Worm (Caenorhabditis elegans) whole organism, mixed stage, embryonic: ENCODE data around the gene tni-3.

Experiments
- M03D4.4 ChIP-seq: sonication (generic microtip); optimal IDR thresholded peaks from 2 replicates; lab custom pipeline; 2017; ENCODE audit warnings: mild to moderate bottlenecking, missing genetic modification characterization, missing compliant biosample characterization
- bed-3 ChIP-seq: fragments of 200-800 bp; sonication (Bioruptor generic); optimal IDR thresholded peaks from 3 replicates; lab custom pipeline; 2018; ENCODE audit warnings: mild to moderate bottlenecking, missing genetic modification characterization, moderate library complexity, missing compliant biosample characterization
- blmp-1 ChIP-seq: fragments of 150-350 bp; optimal IDR thresholded peaks from 2 replicates; lab custom pipeline; 2014; ENCODE audit warnings: missing biosample characterization, missing genetic modification characterization
- ceh-39 ChIP-seq: fragments of 150-350 bp; optimal IDR thresholded peaks from 2 replicates; lab custom pipeline; 2014; ENCODE audit warnings: missing biosample characterization, missing genetic modification characterization
- ceh-83 ChIP-seq: fragments of 200-800 bp; sonication (Bioruptor generic); optimal IDR thresholded peaks from 2 replicates; lab custom pipeline; 2018; ENCODE audit warnings: mild to moderate bottlenecking, missing genetic modification characterization, missing compliant biosample characterization
- ces-1 ChIP-seq: fragments of 150-350 bp; optimal IDR thresholded peaks from 2 replicates; lab custom pipeline; 2014; ENCODE audit warnings: missing biosample characterization, missing genetic modification reagents, missing genetic modification characterization
- cnd-1 ChIP-seq: fragments of 200-800 bp; sonication (Bioruptor generic); optimal IDR thresholded peaks from 2 replicates; lab custom pipeline; 2018; ENCODE audit warnings: mild to moderate bottlenecking, missing genetic modification characterization, missing compliant biosample characterization
- elt-1 ChIP-seq: sonication (generic microtip); optimal IDR thresholded peaks from 2 replicates; lab custom pipeline; 2017; ENCODE audit warnings: missing genetic modification characterization, mild to moderate bottlenecking, missing compliant biosample characterization, antibody characterized with exemption, moderate library complexity, borderline replicate concordance; ENCODE audit not compliant: insufficient read depth
- elt-3 ChIP-seq: fragments of 150-350 bp; optimal IDR thresholded peaks from 2 replicates; lab custom pipeline; 2014; ENCODE audit warnings: missing biosample characterization, missing genetic modification characterization
- flh-1 ChIP-seq: fragments of 200-800 bp; sonication (Bioruptor generic); optimal IDR thresholded peaks from 2 replicates; lab custom pipeline; 2018; ENCODE audit warnings: mild to moderate bottlenecking, missing genetic modification characterization, moderate library complexity, missing compliant biosample characterization
- lin-13 ChIP-seq: fragments of 150-350 bp; optimal IDR thresholded peaks from 2 replicates; lab custom pipeline; 2014; ENCODE audit warnings: missing biosample characterization, missing genetic modification characterization
- lin-32 ChIP-seq: fragments of 200-800 bp; sonication (Bioruptor generic); optimal IDR thresholded peaks from 2 replicates; lab custom pipeline; 2018; ENCODE audit warnings: mild to moderate bottlenecking, missing genetic modification characterization, missing compliant biosample characterization
- lsy-2 ChIP-seq: fragments of 150-350 bp; optimal IDR thresholded peaks from 2 replicates; lab custom pipeline; 2014; ENCODE audit warnings: missing biosample characterization, missing genetic modification characterization
- mab-5 ChIP-seq: fragments of 150-350 bp; optimal IDR thresholded peaks from 2 replicates; lab custom pipeline; 2014; ENCODE audit warnings: missing biosample characterization, missing genetic modification characterization
- mls-2 ChIP-seq: sonication (generic microtip); optimal IDR thresholded peaks from 2 replicates; lab custom pipeline; 2016; ENCODE audit warnings: mild to moderate bottlenecking, missing genetic modification characterization, moderate library complexity, missing compliant biosample characterization
- nhr-237 ChIP-seq: fragments of 150-350 bp; optimal IDR thresholded peaks from 2 replicates; lab custom pipeline; 2014; ENCODE audit warnings: missing biosample characterization, missing genetic modification characterization
- nhr-76 ChIP-seq: sonication (generic microtip); optimal IDR thresholded peaks from 2 replicates; lab custom pipeline; 2017; ENCODE audit warnings: missing biosample characterization, missing genetic modification characterization
- pha-4 ChIP-seq: fragments of 150-350 bp; optimal IDR thresholded peaks from 2 replicates; lab custom pipeline; 2018; ENCODE audit warnings: missing biosample characterization, missing genetic modification reagents, missing genetic modification characterization
- sem-2 ChIP-seq: fragments of 200-800 bp; sonication (Bioruptor generic); optimal IDR thresholded peaks from 2 replicates; lab custom pipeline; 2018; ENCODE audit warnings: mild to moderate bottlenecking, missing genetic modification characterization, missing compliant biosample characterization
- snpc-4 ChIP-seq: fragments of 150-350 bp; optimal IDR thresholded peaks from 2 replicates; lab custom pipeline; 2014; ENCODE audit warnings: missing biosample characterization, missing genetic modification characterization
- sptf-1 ChIP-seq: sonication (generic microtip); optimal IDR thresholded peaks from 2 replicates; lab custom pipeline; 2017; ENCODE audit warnings: mild to moderate bottlenecking, missing genetic modification characterization, moderate library complexity, missing compliant biosample characterization
- tbx-8 ChIP-seq: fragments of 200-800 bp; sonication (Bioruptor generic); optimal IDR thresholded peaks from 2 replicates; lab custom pipeline; 2018; ENCODE audit warnings: mild to moderate bottlenecking, missing genetic modification characterization, moderate library complexity, missing compliant biosample characterization
- unc-120 ChIP-seq: sonication (generic microtip); optimal IDR thresholded peaks from 2 replicates; lab custom pipeline; 2017; ENCODE audit warnings: missing genetic modification characterization, missing compliant biosample characterization; ENCODE audit not compliant: poor library complexity, severe bottlenecking
- unc-39 ChIP-seq: fragments of 150-350 bp; optimal IDR thresholded peaks from 2 replicates; lab custom pipeline; 2014; ENCODE audit warnings: missing biosample characterization, missing genetic modification characterization
- unc-62 ChIP-seq: fragments of 150-350 bp; optimal IDR thresholded peaks from 2 replicates; lab custom pipeline; 2014; ENCODE audit warnings: missing biosample characterization, missing genetic modification reagents, missing genetic modification characterization
- zip-8 ChIP-seq: fragments of 150-350 bp; optimal IDR thresholded peaks from 2 replicates; lab custom pipeline; 2014; ENCODE audit warnings: missing biosample characterization, missing genetic modification characterization
- ztf-11 ChIP-seq: fragments of 150-350 bp; optimal IDR thresholded peaks from 2 replicates; lab custom pipeline; 2014; ENCODE audit warnings: missing biosample characterization, missing genetic modification characterization

The tni-3 gene

DNA sequence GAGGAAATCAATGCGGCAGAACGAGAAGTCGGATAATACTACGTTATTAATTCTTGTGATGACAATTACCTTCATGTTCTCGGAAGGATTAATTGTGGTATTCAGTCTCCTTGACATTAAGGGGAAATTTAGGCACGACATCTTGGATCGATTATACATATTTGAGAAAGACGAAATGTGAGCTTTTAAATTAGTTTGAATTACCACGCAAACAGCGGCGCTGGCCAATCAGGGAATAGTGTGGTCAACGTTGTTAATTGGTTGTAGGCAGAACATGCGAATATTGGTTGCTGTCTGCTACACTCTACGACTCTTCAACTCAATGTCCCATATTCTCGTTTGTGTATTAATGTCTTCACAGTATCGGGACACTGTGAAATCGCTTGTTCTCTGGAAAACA lies 40.0 kb upstream of the tni-3 start, which contains the start of gene F49A5.10:
F49A5.10 (plus strand) TSS at position 301 of the 400 bp plus-strand sequence.
- TF ChIP-seq pha-4 (tag; lab: Kevin White, UChicago) (no peak), zip-8 (no peak), mls-2 (no peak), lin-32 (no peak), nhr-237 (tag; lab: Kevin White, UChicago) (no peak), ces-1 (GFP tag; lab: Kevin White, UChicago) (no peak), ztf-11 (tag; lab: Kevin White, UChicago) (no peak), flh-1 (GFP tag; lab: Kevin White, UChicago) (no peak), unc-120 (tag; lab: Kevin White, UChicago) (no peak), sptf-1 (tag; lab: Kevin White, UChicago) (no peak)
- TF ChIP-seq, all 35 proteins: peak for 0

DNA sequence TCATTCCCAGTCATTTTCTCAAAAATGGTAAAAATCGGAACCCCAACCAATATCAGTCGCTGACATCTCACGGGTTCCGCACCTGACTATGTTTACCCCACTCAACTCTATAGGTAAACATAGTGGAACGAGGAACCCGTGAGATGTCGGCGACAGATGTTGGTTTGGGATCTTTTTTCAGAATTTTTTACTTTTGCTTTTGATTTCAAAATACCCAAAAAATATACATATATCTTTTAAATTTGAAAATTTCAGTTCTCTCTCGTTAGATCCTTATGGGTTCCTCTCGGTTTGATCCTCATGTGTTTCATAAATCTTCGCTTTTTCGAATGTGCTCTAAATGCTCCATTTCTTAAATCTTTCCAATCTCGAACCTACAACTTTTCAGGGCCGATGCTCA lies 38.7 kb upstream of the tni-3 start, which contains the start of gene srw-23:
srw-23 (plus strand) TSS at position 301 of the 400 bp plus-strand sequence.
- TF ChIP-seq cnd-1 (tag; lab: Kevin White, UChicago) (no peak), mls-2 (no peak), elt-1 (no peak)

DNA sequence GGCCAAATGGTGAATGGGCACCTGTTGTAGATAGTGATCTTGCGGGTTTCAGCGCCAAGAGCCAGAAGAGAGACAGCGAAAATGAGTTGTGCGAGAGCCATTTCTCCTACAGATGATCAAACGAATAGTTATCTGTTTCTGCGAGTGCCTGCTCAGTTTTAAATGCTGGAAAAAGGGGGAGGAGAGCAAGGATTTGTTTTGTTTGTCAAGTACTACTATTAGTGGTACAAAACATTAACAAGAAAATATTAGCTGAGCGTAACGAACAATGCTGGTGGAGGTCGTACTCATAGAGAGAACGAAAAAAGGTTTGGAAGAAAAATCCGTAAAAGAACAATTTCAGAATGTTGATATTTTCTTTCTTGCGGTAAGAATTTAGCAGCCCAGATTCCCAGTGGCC lies 36.5 kb upstream of the tni-3 start, which contains the start of gene thn-4:
thn-4 (minus strand) TSS at position 101 of the 400 bp plus-strand sequence.
- TF ChIP-seq unc-62 (GFP tag; lab: Kevin White, UChicago): no peak
- TF ChIP-seq flh-1 (GFP tag; lab: Kevin White, UChicago): no peak
- TF ChIP-seq lin-13 (tag; lab: Kevin White, UChicago): no peak
- TF ChIP-seq unc-39 (tag; lab: Kevin White, UChicago): no peak
- no peak for TF ChIP-seq elt-1
- no peak for TF ChIP-seq ces-1 (GFP tag; lab: Kevin White, UChicago)
- TF ChIP-seq ceh-39: no peak
- no peak for TF ChIP-seq M03D4.4 (tag; lab: Kevin White, UChicago)
- TF ChIP-seq cnd-1 (tag; lab: Kevin White, UChicago): no peak
- no peak for TF ChIP-seq nhr-76 (tag; lab: Kevin White, UChicago)
- no peak for TF ChIP-seq pha-4 (tag; lab: Kevin White, UChicago)
- no peak for TF ChIP-seq bed-3

DNA sequence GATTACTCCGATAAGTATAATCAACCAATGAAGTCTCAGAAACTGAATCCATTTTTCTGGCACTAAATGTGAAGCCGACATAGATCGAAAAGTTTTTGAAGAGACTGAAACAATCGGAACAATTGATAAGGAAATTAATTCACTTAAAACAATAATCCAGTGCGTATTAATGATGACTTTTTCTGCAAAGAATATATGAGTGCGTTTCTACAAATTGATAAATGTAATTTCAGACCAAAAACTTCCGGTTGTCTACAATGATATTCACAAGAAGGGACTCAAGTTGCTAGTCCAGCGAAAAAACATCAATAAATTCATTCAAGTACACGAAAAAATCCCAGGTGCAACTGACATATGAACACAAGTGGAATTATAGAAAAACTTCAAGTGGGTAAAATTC lies 34.8 kb upstream of the tni-3 start, which contains the start of gene clec-33:
clec-33 (minus strand) TSS at position 101 of the 400 bp plus-strand sequence.
- no peak for TF ChIP-seq unc-120 (tag; lab: Kevin White, UChicago)
- no peak for TF ChIP-seq bed-3
- TF ChIP-seq elt-1: no peak
- TF ChIP-seq zip-8: no peak
- no peak for TF ChIP-seq ceh-83 (GFP tag; lab: Kevin White, UChicago)
- no peak for TF ChIP-seq lsy-2 (tag; lab: Kevin White, UChicago)
- no peak for TF ChIP-seq lin-13 (tag; lab: Kevin White, UChicago)
- TF ChIP-seq flh-1 (GFP tag; lab: Kevin White, UChicago): no peak
- TF ChIP-seq blmp-1 (tag; lab: Kevin White, UChicago): no peak
- no peak for TF ChIP-seq elt-3 (tag; lab: Kevin White, UChicago)
- TF ChIP-seq ceh-39: no peak
- TF ChIP-seq sptf-1 (tag; lab: Kevin White, UChicago): no peak
- no peak for TF ChIP-seq sem-2

DNA sequence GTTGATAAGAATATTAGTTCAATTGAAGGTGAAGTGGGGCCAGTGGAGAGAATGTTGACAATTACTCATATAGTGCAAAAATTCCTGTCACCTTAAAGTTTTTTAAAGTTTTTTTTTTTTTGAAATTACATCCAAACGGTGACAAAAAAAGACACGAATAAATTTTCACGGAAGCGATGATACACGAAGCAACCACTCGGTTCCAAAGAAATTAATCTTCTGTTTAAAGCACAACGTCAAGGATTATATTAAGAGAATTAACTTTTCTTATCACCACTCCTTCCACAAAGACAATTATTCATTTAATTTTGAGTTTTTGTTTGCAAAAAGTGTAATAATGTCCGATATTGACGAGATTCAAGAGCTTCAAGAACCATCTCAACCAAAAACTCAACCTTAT lies 30.5 kb upstream of the tni-3 start, which contains the start of gene clec-28:
clec-28 (plus strand) TSS at position 301 of the 400 bp plus-strand sequence.
- TF ChIP-seq elt-1: no peak
- no peak for TF ChIP-seq lsy-2 (tag; lab: Kevin White, UChicago)
- no peak for TF ChIP-seq tbx-8
- no peak for TF ChIP-seq nhr-76 (tag; lab: Kevin White, UChicago)
- TF ChIP-seq ztf-11 (tag; lab: Kevin White, UChicago): no peak
- no peak for TF ChIP-seq snpc-4 (tag; lab: Kevin White, UChicago)
- TF ChIP-seq pha-4 (tag; lab: Kevin White, UChicago): no peak
- no peak for TF ChIP-seq unc-120 (tag; lab: Kevin White, UChicago)
- no peak for TF ChIP-seq mab-5 (tag; lab: Kevin White, UChicago)
- TF ChIP-seq nhr-237 (tag; lab: Kevin White, UChicago): no peak
- no peak for TF ChIP-seq ces-1 (GFP tag; lab: Kevin White, UChicago)
- no peak for TF ChIP-seq bed-3
- TF ChIP-seq sptf-1 (tag; lab: Kevin White, UChicago): no peak
- TF ChIP-seq, all 35 proteins: peak for 0

DNA sequence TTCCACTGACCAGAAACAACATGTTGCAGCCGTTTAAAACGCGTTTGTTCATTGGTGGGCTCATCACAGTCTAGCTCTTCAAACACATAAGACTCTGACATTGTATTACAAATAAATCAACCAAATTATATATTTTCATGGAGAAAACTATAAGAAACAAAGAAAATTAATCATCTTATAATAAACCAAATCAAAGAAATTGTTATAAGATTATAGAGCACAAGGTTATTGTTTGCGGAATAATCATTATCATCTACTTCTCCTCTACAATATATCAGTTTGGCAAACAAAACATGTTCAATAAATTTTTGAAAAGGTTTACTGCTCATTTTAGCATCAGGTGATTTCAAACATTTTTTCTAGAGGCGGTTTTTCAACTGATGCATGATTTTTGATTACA lies 26.8 kb upstream of the tni-3 start, which contains the start of the genes clec-32 and clec-24:
clec-32 (minus strand) TSS at position 101 of the 400 bp plus-strand sequence.
clec-24 (plus strand) TSS at position 294 of the 400 bp plus-strand sequence.
- TF ChIP-seq blmp-1 (tag; lab: Kevin White, UChicago) (no peak), ztf-11 (tag; lab: Kevin White, UChicago) (no peak), elt-1 (no peak)
